Fruit fly (Drosophila melanogaster) whole organism, pupa: Measurements from ENCODE around the gene Coq7.
A peak's percentile ranks its signal among the peaks of the same experiment; 100 is the strongest.

Source experiments
- CG14655 ChIP-seq: fragments of 200-800 bp; sonication (Bioruptor generic); optimal IDR thresholded peaks from 3 replicates; lab custom pipeline; 2017; ENCODE audit warnings: mild to moderate bottlenecking, missing biosample characterization, missing genetic modification reagents, missing genetic modification characterization
- CG34367 ChIP-seq: fragments of 200-800 bp; sonication (Bioruptor generic); optimal IDR thresholded peaks from 2 replicates; lab custom pipeline; 2018; ENCODE audit warnings: missing biosample characterization, mild to moderate bottlenecking, missing genetic modification characterization
- D1 ChIP-seq: fragments of 200-800 bp; sonication (Bioruptor generic); optimal IDR thresholded peaks from 2 replicates; lab custom pipeline; 2018; ENCODE audit warnings: missing biosample characterization, mild to moderate bottlenecking, missing genetic modification characterization, moderate library complexity
- Pif1A ChIP-seq: fragments of 200-800 bp; sonication (Bioruptor generic); optimal IDR thresholded peaks from 3 replicates; lab custom pipeline; 2016; ENCODE audit warnings: missing biosample characterization, missing genetic modification characterization
- Pif1B ChIP-seq: fragments of 200-800 bp; sonication (Bioruptor generic); optimal IDR thresholded peaks from 3 replicates; lab custom pipeline; 2016; ENCODE audit warnings: missing biosample characterization, missing genetic modification characterization
- Snoo ChIP-seq: fragments of 200-800 bp; sonication (Bioruptor generic); optimal IDR thresholded peaks from 3 replicates; lab custom pipeline; 2017; ENCODE audit warnings: missing biosample characterization, mild to moderate bottlenecking, missing genetic modification characterization, inconsistent platforms

- TF ChIP-seq Pif1A (GFP tag; lab: Kevin White, UChicago) (peak; percentile 88), Snoo (tag; lab: Kevin White, UChicago) (peak; percentile 78), CG14655 (peak; percentile 90), D1 (tag; lab: Kevin White, UChicago) (peak; percentile 60), CG34367 (tag; lab: Kevin White, UChicago) (peak; percentile 94), Pif1B (GFP tag; lab: Kevin White, UChicago) (peak; percentile 87)
These were observed 6.4 kb downstream of the Coq7 start for dm6 chrX:6777394-6777793.
